Worm (Caenorhabditis elegans): ENCODE results near the gene srh-252.

- TF ChIP-seq unc-30 (tag; optimal IDR thresholded peaks at IDR 0.05) (no peak), snpc-4 (tag; optimal IDR thresholded peaks at IDR 0.05) (no peak), fkh-10 (GFP tag; optimal IDR thresholded peaks at IDR 0.05) (no peak), mdl-1 (tag; optimal IDR thresholded peaks at IDR 0.05) (no peak), alr-1 (tag; optimal IDR thresholded peaks at IDR 0.05; ENCODE audit: borderline replicate concordance) (no peak)
These were observed 2.2 kb upstream of the srh-252 start, which contains the start of gene scl-25 for ce11 chrV:17225389-17225788.
